Fruit fly (Drosophila melanogaster): ENCODE measurements around the gene SmydA-8.

The SmydA-8 gene

DNA sequence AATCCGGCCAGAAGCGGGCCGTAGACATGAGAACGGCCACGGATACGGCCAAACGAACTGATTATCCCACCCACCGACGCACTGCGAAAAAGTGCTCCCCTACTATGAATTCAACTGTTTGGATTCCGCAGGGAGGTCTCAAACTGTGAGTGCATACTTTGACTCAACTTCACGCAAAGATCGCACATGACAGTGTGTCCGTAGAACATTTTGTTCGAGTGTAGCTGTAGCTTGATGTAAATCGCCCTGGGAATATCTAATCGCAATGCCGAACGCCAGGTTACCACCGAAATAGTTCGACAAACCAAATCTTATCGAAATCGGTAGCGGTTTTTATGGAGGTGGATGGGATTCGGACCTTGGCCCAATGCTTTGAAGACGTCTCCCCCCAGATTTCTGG, 52.6 kb downstream of the SmydA-8 start (continued):
- TF ChIP-seq Hmr (GFP tag; optimal IDR thresholded peaks at IDR 0.05) (peak; percentile 44), Side (GFP tag; optimal IDR thresholded peaks at IDR 0.05) (no peak), Med (GFP tag) (peak; percentile 72), Scr (GFP tag; IDR thresholded peaks at IDR 0.05; ENCODE audit: partially characterized antibody) (no peak), tup (GFP tag; optimal IDR thresholded peaks at IDR 0.05) (no peak), fd64A (GFP tag; optimal IDR thresholded peaks at IDR 0.05) (no peak), Hand (GFP tag; optimal IDR thresholded peaks at IDR 0.05) (peak; percentile 30), danr (GFP tag; IDR thresholded peaks at IDR 0.05) (no peak), CG17829 (tag; optimal IDR thresholded peaks at IDR 0.05) (no peak), Fer3 (tag; optimal IDR thresholded peaks at IDR 0.05) (peak; percentile 23), CG10543 (GFP tag; optimal IDR thresholded peaks at IDR 0.05) (peak; percentile 48), Myb (GFP tag; optimal IDR thresholded peaks at IDR 0.05) (no peak), emc (GFP tag; optimal IDR thresholded peaks at IDR 0.05) (no peak), crol (GFP tag; IDR thresholded peaks at IDR 0.05) (no peak), Deaf1 (tag; optimal IDR thresholded peaks at IDR 0.05) (peak; percentile 58), sug (tag; optimal IDR thresholded peaks at IDR 0.05) (peak; percentile 82), sisA (GFP tag; IDR thresholded peaks at IDR 0.05) (no peak), Ada2b (GFP tag; IDR thresholded peaks at IDR 0.05) (0 out of 2 replicates have a peak, but pooled peaks have one; percentile 10), row (GFP tag; IDR thresholded peaks at IDR 0.05) (peak; percentile 78), az2 (GFP tag; optimal IDR thresholded peaks at IDR 0.05) (no peak), CG1529 (GFP tag; optimal IDR thresholded peaks at IDR 0.05) (no peak), lmd (GFP tag; IDR thresholded peaks at IDR 0.05) (peak; percentile 27; the same call in 1 of the 2 replicates), Bdp1 (GFP tag; optimal IDR thresholded peaks at IDR 0.05) (no peak), BtbVII (GFP tag; optimal IDR thresholded peaks at IDR 0.05) (peak; percentile 23), pan (optimal IDR thresholded peaks at IDR 0.05) (no peak), pan (GFP tag; optimal IDR thresholded peaks at IDR 0.05 in 1 of 2, IDR thresholded peaks at IDR 0.05 in 1 of 2) (peak in 1 of 2 experiments; percentile 31), slbo (GFP tag; IDR thresholded peaks at IDR 0.05) (peak; percentile 52; the same call in 1 of the 2 replicates), CG3163 (GFP tag; optimal IDR thresholded peaks at IDR 0.05) (no peak), CG6813 (GFP tag; optimal IDR thresholded peaks at IDR 0.05) (peak; percentile 9), CG4328 (GFP tag; optimal IDR thresholded peaks at IDR 0.05) (no peak), ci (GFP tag; IDR thresholded peaks at IDR 0.05) (0 out of 3 replicates have a peak, but pooled peaks have one; percentile 19), CG13296 (GFP tag; optimal IDR thresholded peaks at IDR 0.05) (peak; percentile 15)

DNA sequence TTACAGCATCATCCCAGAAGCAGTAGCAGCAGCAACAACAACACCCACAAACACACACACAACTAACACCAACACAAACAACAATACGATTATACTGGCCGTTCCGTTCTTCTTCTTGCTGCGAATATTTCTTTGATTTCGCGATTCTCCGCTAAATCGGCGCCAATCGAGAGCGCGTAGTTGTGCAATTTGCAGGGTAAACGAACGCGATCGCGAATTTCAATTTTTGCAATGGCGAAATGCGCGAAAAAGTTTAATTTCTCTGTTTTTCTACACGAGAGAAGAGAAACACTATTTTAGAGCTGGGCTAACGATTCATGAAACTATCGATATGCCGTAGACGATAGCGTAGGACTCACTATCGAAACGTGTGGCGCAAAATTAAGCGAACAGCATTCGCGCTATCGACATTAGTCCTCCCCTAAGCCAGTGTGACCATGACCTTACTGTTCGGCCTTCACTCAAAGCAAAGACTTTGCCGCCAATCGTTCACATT, 54.9 kb downstream of the SmydA-8 start, which contains the start of gene wapl:
Gene wapl (minus strand): TSS at position 316 of the 496 bp plus-strand sequence.
- TF ChIP-seq dmrt99B (tag; optimal IDR thresholded peaks at IDR 0.05) (no peak), CG18262 (tag; optimal IDR thresholded peaks at IDR 0.05) (no peak), wor (GFP tag; IDR thresholded peaks at IDR 0.05) (no peak), CG17568 (GFP tag; optimal IDR thresholded peaks at IDR 0.05) (no peak), slp2 (GFP tag; optimal IDR thresholded peaks at IDR 0.05) (no peak), ham (GFP tag; IDR thresholded peaks at IDR 0.05) (no peak), odd (GFP tag; optimal IDR thresholded peaks at IDR 0.05) (no peak), pzg (GFP tag; optimal IDR thresholded peaks at IDR 0.05) (peak; percentile 95), Poxn (GFP tag; IDR thresholded peaks at IDR 0.05) (no peak), CG8290 (GFP tag; optimal IDR thresholded peaks at IDR 0.05) (peak; percentile 12), CG8290 (tag; optimal IDR thresholded peaks at IDR 0.05) (peak in 1 of 2 experiments; percentile 76), ash1 (GFP tag; optimal IDR thresholded peaks at IDR 0.05) (no peak), NC2α (GFP tag; optimal IDR thresholded peaks at IDR 0.05) (no peak), Antp (GFP tag; optimal IDR thresholded peaks at IDR 0.05) (peak; percentile 48), CG17802 (tag; optimal IDR thresholded peaks at IDR 0.05) (no peak), Hand (GFP tag; optimal IDR thresholded peaks at IDR 0.05) (no peak), Dek (tag; optimal IDR thresholded peaks at IDR 0.05) (no peak), Stat92E (GFP tag; optimal IDR thresholded peaks at IDR 0.05) (peak in 1 of 3 experiments; percentile 8), C15 (GFP tag; IDR thresholded peaks at IDR 0.05) (no peak), gfzf (GFP tag; optimal IDR thresholded peaks at IDR 0.05) (peak; percentile 76), CG11695 (GFP tag; IDR thresholded peaks at IDR 0.05) (0 out of 3 replicates have a peak, but pooled peaks have one; percentile 23), eyg (GFP tag; optimal IDR thresholded peaks at IDR 0.05) (no peak)
